Fruit fly (Drosophila melanogaster): ENCODE measurements around the gene CG5808.

DNA sequence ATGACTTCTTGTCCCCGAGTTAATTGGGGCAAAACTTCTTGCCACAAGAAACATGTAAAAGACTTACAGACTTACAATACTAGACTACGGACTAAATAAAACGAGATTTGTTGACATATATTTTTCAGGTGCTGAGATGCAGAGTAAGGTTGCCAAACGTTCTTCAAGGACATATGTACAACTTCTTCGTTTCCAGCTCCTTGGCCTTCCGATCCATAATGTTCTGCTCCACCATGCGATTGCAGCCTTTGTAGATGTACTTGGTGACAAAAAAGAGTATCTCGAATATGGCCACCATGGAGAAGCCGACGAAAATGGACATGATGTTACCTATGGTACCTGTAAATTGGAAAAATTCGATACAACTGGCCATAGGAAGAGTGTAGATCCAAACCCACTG, 40.7 kb upstream of the CG5808 start, which contains the start of gene CAH4:
- TF ChIP-seq CG32121 (GFP tag; IDR thresholded peaks at IDR 0.05), result no peak
- no peak for TF ChIP-seq Pif1B (GFP tag; optimal IDR thresholded peaks at IDR 0.05)
- TF ChIP-seq CG8159 (tag; optimal IDR thresholded peaks at IDR 0.05), result no peak
- TF ChIP-seq CG9948 (tag; optimal IDR thresholded peaks at IDR 0.05), result no peak
- TF ChIP-seq CG8301 (tag; optimal IDR thresholded peaks at IDR 0.05), result no peak
- TF ChIP-seq EcR (GFP tag; optimal IDR thresholded peaks at IDR 0.05), result no peak
- TF ChIP-seq CG4496 (GFP tag; IDR thresholded peaks at IDR 0.05), result no peak
- TF ChIP-seq gl (tag; optimal IDR thresholded peaks at IDR 0.05), result no peak
- TF ChIP-seq CG34367 (tag; optimal IDR thresholded peaks at IDR 0.05), result no peak
- no peak for TF ChIP-seq Snoo (tag; optimal IDR thresholded peaks at IDR 0.05)
- no peak for TF ChIP-seq CG17806 (tag; optimal IDR thresholded peaks at IDR 0.05)
- no peak for TF ChIP-seq fd96Ca (GFP tag; IDR thresholded peaks at IDR 0.05)
- TF ChIP-seq Ets98B (GFP tag; IDR thresholded peaks at IDR 0.05), result no peak

Measured in whole organism, pupa.